Fruit fly (Drosophila melanogaster) whole organism, embryonic: ENCODE data around the gene CG13041.

ENCODE experiments used
- CG10274 ChIP-seq: fragments of 200-800 bp; sonication (Bioruptor generic); optimal IDR thresholded peaks from 3 replicates; lab custom pipeline; 2017; ENCODE audit warnings: missing biosample characterization, mild to moderate bottlenecking, missing genetic modification characterization
- CG11085 ChIP-seq: fragments of 200-800 bp; sonication (Bioruptor generic); IDR thresholded peaks from 2 replicates; pipeline ENCODE4 v1.3.6; 2022; ENCODE audit warnings: missing biosample characterization, missing genetic modification characterization
- CG11398 ChIP-seq: fragments of 200-800 bp; sonication (Bioruptor generic); optimal IDR thresholded peaks from 2 replicates; lab custom pipeline; 2016; ENCODE audit warnings: missing biosample characterization, missing genetic modification characterization
- CG11696 ChIP-seq: fragments of 200-800 bp; sonication (Bioruptor generic); IDR thresholded peaks from 2 replicates; pipeline ENCODE4 v1.3.6; 2022; ENCODE audit warnings: missing biosample characterization, missing genetic modification characterization
- CG13424 ChIP-seq: fragments of 200-800 bp; sonication (Bioruptor generic); optimal IDR thresholded peaks from 2 replicates; lab custom pipeline; 2019; ENCODE audit warnings: missing biosample characterization, mild to moderate bottlenecking, missing genetic modification characterization, moderate library complexity
- CG13894 ChIP-seq: fragments of 200-800 bp; sonication (Bioruptor generic); optimal IDR thresholded peaks from 3 replicates; lab custom pipeline; 2018; ENCODE audit warnings: missing biosample characterization, mild to moderate bottlenecking, missing genetic modification characterization, moderate library complexity
- CG14441 ChIP-seq: fragments of 200-800 bp; sonication (Bioruptor generic); IDR thresholded peaks from 2 replicates; pipeline ENCODE4 v1.3.6; 2022; ENCODE audit warnings: missing biosample characterization, missing genetic modification characterization
- CG15269 ChIP-seq: fragments of 200-800 bp; sonication (Bioruptor generic); optimal IDR thresholded peaks from 2 replicates; lab custom pipeline; 2018; ENCODE audit warnings: missing biosample characterization, mild to moderate bottlenecking, missing genetic modification characterization, moderate library complexity
- CG17385 ChIP-seq: fragments of 200-800 bp; sonication (Bioruptor generic); optimal IDR thresholded peaks from 3 replicates; lab custom pipeline; 2018; ENCODE audit warnings: missing biosample characterization, mild to moderate bottlenecking, missing genetic modification characterization
- CG18599 ChIP-seq: fragments of 200-800 bp; sonication (Bioruptor generic); optimal IDR thresholded peaks from 3 replicates; lab custom pipeline; 2017; ENCODE audit warnings: missing biosample characterization, missing genetic modification characterization, mild to moderate bottlenecking, moderate library complexity, missing genetic modification reagents
- CG2199 ChIP-seq: fragments of 200-800 bp; sonication (Bioruptor generic); IDR thresholded peaks from 3 replicates; pipeline ENCODE4 v1.3.6; 2022; ENCODE audit warnings: missing biosample characterization, missing genetic modification characterization
- CG2678 ChIP-seq: fragments of 200-800 bp; sonication (Bioruptor generic); optimal IDR thresholded peaks from 3 replicates; lab custom pipeline; 2019; ENCODE audit warnings: missing biosample characterization, mild to moderate bottlenecking, missing genetic modification characterization, moderate library complexity
- CG2875 ChIP-seq: fragments of 200-800 bp; sonication (Bioruptor generic); optimal IDR thresholded peaks from 2 replicates; lab custom pipeline; 2017; ENCODE audit warnings: missing biosample characterization, mild to moderate bottlenecking, missing genetic modification characterization, missing genetic modification reagents
- CG31365 ChIP-seq: fragments of 200-800 bp; sonication (Bioruptor generic); optimal IDR thresholded peaks from 2 replicates; lab custom pipeline; 2018; ENCODE audit warnings: missing biosample characterization, mild to moderate bottlenecking, missing genetic modification characterization
- CG3163 ChIP-seq: fragments of 200-800 bp; sonication (Bioruptor generic); optimal IDR thresholded peaks from 3 replicates; lab custom pipeline; 2016; ENCODE audit warnings: missing biosample characterization, missing genetic modification characterization
- CG4404 ChIP-seq: fragments of 200-800 bp; sonication (Bioruptor generic); IDR thresholded peaks from 2 replicates; pipeline ENCODE4 v1.3.6; 2022; ENCODE audit warnings: missing biosample characterization, missing genetic modification characterization
- CG6175 ChIP-seq: fragments of 200-800 bp; sonication (Bioruptor generic); IDR thresholded peaks from 3 replicates; pipeline ENCODE4 v1.3.6; 2022; ENCODE audit warnings: missing biosample characterization, missing genetic modification characterization
- CG7745 ChIP-seq: fragments of 200-800 bp; sonication (Bioruptor generic); optimal IDR thresholded peaks from 2 replicates; lab custom pipeline; 2018; ENCODE audit warnings: missing biosample characterization, mild to moderate bottlenecking, missing genetic modification characterization, moderate library complexity
- CG7987 ChIP-seq: fragments of 200-800 bp; sonication (Bioruptor generic); optimal IDR thresholded peaks from 2 replicates; lab custom pipeline; 2018; ENCODE audit warnings: missing biosample characterization, mild to moderate bottlenecking, missing genetic modification characterization, moderate library complexity
- CG8089 ChIP-seq: fragments of 200-800 bp; sonication (Bioruptor generic); optimal IDR thresholded peaks from 3 replicates; lab custom pipeline; 2016; ENCODE audit warnings: missing biosample characterization, missing genetic modification characterization
- Dad ChIP-seq: fragments of 200-800 bp; sonication (Bioruptor generic); optimal IDR thresholded peaks from 3 replicates; lab custom pipeline; 2016; ENCODE audit warnings: missing biosample characterization, missing genetic modification characterization
- Eip74EF ChIP-seq, 2 experiments: fragments of 200-800 bp in 1 of 2; fragments of >200 bp in 1 of 2; sonication (Bioruptor generic) in 1 of 2; optimal IDR thresholded peaks; 2 replicates each; lab custom pipeline; 2017 to 2019; ENCODE audit warnings: missing biosample characterization in 2 of 2, missing genetic modification characterization in 2 of 2, mild to moderate bottlenecking in 1 of 2, moderate library complexity in 1 of 2
- Sox100B ChIP-seq: fragments of 200-800 bp; sonication (Bioruptor generic); optimal IDR thresholded peaks from 3 replicates; lab custom pipeline; 2018; ENCODE audit warnings: missing biosample characterization, mild to moderate bottlenecking, missing genetic modification characterization
- Sox102F ChIP-seq: fragments of 200-800 bp; sonication (Bioruptor generic); optimal IDR thresholded peaks from 2 replicates; lab custom pipeline; 2018; ENCODE audit warnings: missing biosample characterization, mild to moderate bottlenecking, missing genetic modification characterization, moderate library complexity
- TFAM ChIP-seq: fragments of 200-800 bp; sonication (Bioruptor generic); optimal IDR thresholded peaks from 2 replicates; lab custom pipeline; 2017; ENCODE audit warnings: missing biosample characterization, missing genetic modification characterization, inconsistent platforms
- Taf1 ChIP-seq: fragments of 200-800 bp; sonication (Bioruptor generic); IDR thresholded peaks from 2 replicates; pipeline ENCODE4 v1.3.6; 2022; ENCODE audit warnings: missing biosample characterization, missing genetic modification characterization
- bab2 ChIP-seq: fragments of 200-800 bp; sonication (Bioruptor generic); optimal IDR thresholded peaks from 2 replicates; lab custom pipeline; 2016; ENCODE audit warnings: missing biosample characterization, missing genetic modification characterization
- bowl ChIP-seq: fragments of 200-800 bp; sonication (Bioruptor generic); IDR thresholded peaks from 2 replicates; pipeline ENCODE4 v1.3.6; 2022; ENCODE audit warnings: missing biosample characterization, missing genetic modification characterization
- caup ChIP-seq: fragments of 200-800 bp; sonication (Bioruptor generic); optimal IDR thresholded peaks from 3 replicates; lab custom pipeline; 2017; ENCODE audit warnings: missing biosample characterization, mild to moderate bottlenecking, missing genetic modification characterization, moderate library complexity; ENCODE audit not compliant: severe bottlenecking
- dan ChIP-seq: fragments of 200-800 bp; sonication (Bioruptor generic); IDR thresholded peaks from 2 replicates; pipeline ENCODE4 v1.3.6; 2022; ENCODE audit warnings: missing biosample characterization, missing genetic modification characterization
- danr ChIP-seq: fragments of 200-800 bp; sonication (Bioruptor generic); IDR thresholded peaks from 2 replicates; pipeline ENCODE4 v1.3.6; 2022; ENCODE audit warnings: missing biosample characterization, missing genetic modification characterization
- dmrt99B ChIP-seq: fragments of 200-800 bp; sonication (Bioruptor generic); optimal IDR thresholded peaks from 2 replicates; lab custom pipeline; 2018; ENCODE audit warnings: missing biosample characterization, mild to moderate bottlenecking, missing genetic modification characterization, moderate library complexity
- gfzf ChIP-seq: fragments of 200-800 bp; sonication (Bioruptor generic); optimal IDR thresholded peaks from 2 replicates; lab custom pipeline; 2016; ENCODE audit warnings: missing biosample characterization, mild to moderate bottlenecking, missing genetic modification characterization, moderate library complexity
- grau ChIP-seq: fragments of 200-800 bp; optimal IDR thresholded peaks from 3 replicates; lab custom pipeline; 2019; ENCODE audit warnings: missing biosample characterization, mild to moderate bottlenecking, missing genetic modification characterization, moderate library complexity
- jumu ChIP-seq: fragments of 200-800 bp; sonication (Bioruptor generic); optimal IDR thresholded peaks from 3 replicates; lab custom pipeline; 2016; ENCODE audit warnings: missing biosample characterization, missing genetic modification characterization
- mam ChIP-seq: fragments of 200-800 bp; sonication (Bioruptor generic); optimal IDR thresholded peaks from 3 replicates; lab custom pipeline; 2016; ENCODE audit warnings: missing biosample characterization, missing genetic modification characterization
- mld ChIP-seq: fragments of 200-800 bp; sonication (Bioruptor generic); IDR thresholded peaks from 3 replicates; pipeline ENCODE4 v1.3.6; 2022; ENCODE audit warnings: missing biosample characterization, missing genetic modification characterization; ENCODE audit not compliant: partially characterized antibody
- pfk ChIP-seq: fragments of 200-800 bp; sonication (Bioruptor generic); optimal IDR thresholded peaks from 2 replicates; lab custom pipeline; 2018; ENCODE audit warnings: missing biosample characterization, mild to moderate bottlenecking, missing genetic modification characterization, moderate library complexity
- phol ChIP-seq: fragments of 200-800 bp; sonication (Bioruptor generic); optimal IDR thresholded peaks from 3 replicates; lab custom pipeline; 2018; ENCODE audit warnings: missing biosample characterization, mild to moderate bottlenecking, missing genetic modification characterization, moderate library complexity
- pnt ChIP-seq: fragments of 200-800 bp; sonication (Bioruptor generic); optimal IDR thresholded peaks from 3 replicates; lab custom pipeline; 2016; ENCODE audit warnings: missing biosample characterization, missing genetic modification characterization
- repo ChIP-seq: fragments of 200-800 bp; sonication (Bioruptor generic); optimal IDR thresholded peaks from 2 replicates; lab custom pipeline; 2016; ENCODE audit warnings: missing biosample characterization, missing genetic modification characterization
- salm ChIP-seq: fragments of 200-800 bp; sonication (Bioruptor generic); optimal IDR thresholded peaks from 2 replicates; lab custom pipeline; 2018; ENCODE audit warnings: missing biosample characterization, mild to moderate bottlenecking, missing genetic modification characterization
- schlank ChIP-seq: fragments of 200-800 bp; sonication (Bioruptor generic); optimal IDR thresholded peaks from 2 replicates; lab custom pipeline; 2018; ENCODE audit warnings: missing biosample characterization, mild to moderate bottlenecking, missing genetic modification characterization
- scrt ChIP-seq: fragments of 200-800 bp; sonication (Bioruptor generic); optimal IDR thresholded peaks from 2 replicates; lab custom pipeline; 2018; ENCODE audit warnings: missing biosample characterization, mild to moderate bottlenecking, missing genetic modification characterization, moderate library complexity
- shn ChIP-seq: fragments of 200-800 bp; sonication (Bioruptor generic); optimal IDR thresholded peaks from 3 replicates; lab custom pipeline; 2016; ENCODE audit warnings: missing biosample characterization, missing genetic modification characterization
- sr ChIP-seq: fragments of 200-800 bp; sonication (Bioruptor generic); IDR thresholded peaks from 3 replicates; pipeline ENCODE4 v1.3.6; 2022; ENCODE audit warnings: missing biosample characterization, missing genetic modification characterization
- twi ChIP-seq: fragments of 200-800 bp; optimal IDR thresholded peaks from 2 replicates; lab custom pipeline; 2019; ENCODE audit warnings: missing biosample characterization, mild to moderate bottlenecking, missing genetic modification characterization, moderate library complexity
- yki ChIP-seq: fragments of >200 bp; optimal IDR thresholded peaks from 3 replicates; lab custom pipeline; 2018
- zfh1 ChIP-seq: fragments of 200-800 bp; sonication (Bioruptor generic); IDR thresholded peaks from 3 replicates; pipeline ENCODE4 v1.3.6; 2022; ENCODE audit warnings: missing biosample characterization, missing genetic modification characterization

Gene CG13041

dm6 chr3L:16305820-16306650 lies 13.3 kb downstream of the CG13041 start, which contains the start of the genes CG13043 and CG13063 (continued):
- TF ChIP-seq CG13424 (tag; lab: Kevin White, UChicago) = peak; percentile 34
- TF ChIP-seq bab2 (GFP tag; lab: Kevin White, UChicago) = no peak
- no peak for TF ChIP-seq yki (lab: Kevin White, UChicago)
- no peak for TF ChIP-seq pfk (GFP tag; lab: Kevin White, UChicago)
- no peak for TF ChIP-seq CG8089 (GFP tag; lab: Kevin White, UChicago)
- no peak for TF ChIP-seq twi (tag; lab: Kevin White, UChicago)
- TF ChIP-seq caup = no peak
- no peak for TF ChIP-seq TFAM (GFP tag; lab: Kevin White, UChicago)
- no peak for TF ChIP-seq CG7745
- no peak for TF ChIP-seq CG2199 (GFP tag; lab: Robert Waterston, UW)
- no peak for TF ChIP-seq CG11085 (GFP tag; lab: Robert Waterston, UW)
- TF ChIP-seq sr (GFP tag; lab: Robert Waterston, UW) = no peak
- no peak for TF ChIP-seq dan
- TF ChIP-seq CG17385 (GFP tag; lab: Kevin White, UChicago) = no peak
- TF ChIP-seq schlank (tag; lab: Kevin White, UChicago) = no peak
- no peak for TF ChIP-seq CG2875 (GFP tag; lab: Kevin White, UChicago)
- TF ChIP-seq repo (GFP tag; lab: Kevin White, UChicago) = no peak
- peak in 1 of 2 experiments; percentile 5 for TF ChIP-seq Eip74EF (GFP tag; optimal IDR thresholded peaks at IDR 0.05; lab: Kevin White, UChicago)
- no peak for TF ChIP-seq CG31365 (tag; lab: Kevin White, UChicago)
- no peak for TF ChIP-seq CG11696
- TF ChIP-seq CG7987 (GFP tag; lab: Kevin White, UChicago) = no peak
- no peak for TF ChIP-seq CG4404
- no peak for TF ChIP-seq mld (GFP tag; lab: Robert Waterston, UW)
- TF ChIP-seq CG15269 (tag; lab: Kevin White, UChicago) = peak; percentile 41
- no peak for TF ChIP-seq gfzf (GFP tag; lab: Kevin White, UChicago)
- TF ChIP-seq zfh1 (GFP tag; lab: Robert Waterston, UW) = no peak
- TF ChIP-seq Dad (GFP tag; lab: Kevin White, UChicago) = no peak
- TF ChIP-seq shn (GFP tag; lab: Kevin White, UChicago) = no peak
- peak; percentile 32 for TF ChIP-seq Sox100B
- TF ChIP-seq bowl (GFP tag; lab: Robert Waterston, UW) = no peak
- TF ChIP-seq CG3163 (GFP tag; lab: Kevin White, UChicago) = no peak
- TF ChIP-seq phol = no peak
- no peak for TF ChIP-seq salm (tag; lab: Kevin White, UChicago)
- TF ChIP-seq CG2678 (tag; lab: Kevin White, UChicago) = peak; percentile 42
- TF ChIP-seq Sox102F (GFP tag; lab: Kevin White, UChicago) = peak; percentile 35
- no peak for TF ChIP-seq CG10274 (GFP tag; lab: Kevin White, UChicago)
- no peak for TF ChIP-seq grau (tag; lab: Kevin White, UChicago)
- TF ChIP-seq scrt = no peak
- TF ChIP-seq CG18599 (GFP tag; lab: Kevin White, UChicago) = no peak
- no peak for TF ChIP-seq CG11398 (GFP tag; lab: Kevin White, UChicago)
- TF ChIP-seq CG6175 (GFP tag; lab: Robert Waterston, UW) = no peak
- no peak for TF ChIP-seq mam (GFP tag; lab: Kevin White, UChicago)
- TF ChIP-seq CG13894 (tag; lab: Kevin White, UChicago) = no peak
- TF ChIP-seq Taf1 (GFP tag; lab: Robert Waterston, UW) = no peak
- peak; percentile 2 for TF ChIP-seq dmrt99B
- no peak for TF ChIP-seq danr (GFP tag; lab: Robert Waterston, UW)
- TF ChIP-seq pnt (GFP tag; lab: Kevin White, UChicago) = no peak
- TF ChIP-seq jumu (GFP tag; lab: Kevin White, UChicago) = no peak
- TF ChIP-seq CG14441 (GFP tag; lab: Robert Waterston, UW) = 0 out of 2 replicates have a peak, but pooled peaks have one; percentile 27
